Worm (Caenorhabditis elegans) whole organism, L4 larva: ENCODE data around the gene ceh-62.
A peak's percentile ranks its signal among the peaks of the same experiment; 100 is the strongest.

ENCODE experiments used
- Y105C5A.15 ChIP-seq: fragments of 200-800 bp; sonication (Bioruptor generic); IDR thresholded peaks from 2 replicates; pipeline ENCODE4 v1.3.6; 2022; ENCODE audit warnings: missing genetic modification characterization, missing compliant biosample characterization
- Y48G9A.11 ChIP-seq: fragments of 200-800 bp; sonication (Bioruptor generic); IDR thresholded peaks from 2 replicates; pipeline ENCODE4 v1.3.6; 2022; ENCODE audit warnings: missing genetic modification reagents, missing genetic modification characterization, missing compliant biosample characterization
- Y75B8A.6 ChIP-seq: fragments of 200-800 bp; sonication (Bioruptor generic); IDR thresholded peaks from 2 replicates; pipeline ENCODE4 v1.3.6; 2022; ENCODE audit warnings: missing genetic modification reagents, missing genetic modification characterization, missing compliant biosample characterization
- aly-2 ChIP-seq: sonication (generic microtip); optimal IDR thresholded peaks from 2 replicates; lab custom pipeline; 2018; ENCODE audit warnings: missing biosample characterization, missing genetic modification characterization
- daf-16 ChIP-seq, 3 experiments: sonication (generic microtip); optimal IDR thresholded peaks; 2 replicates each; lab custom pipeline; 2016 to 2017; ENCODE audit warnings: missing genetic modification characterization in 3 of 3, missing genetic modification reagents in 3 of 3, mild to moderate bottlenecking in 2 of 3, missing compliant biosample characterization in 2 of 3, missing biosample characterization in 1 of 3, moderate library complexity in 1 of 3
- daf-19 ChIP-seq: fragments of 200-800 bp; sonication (Bioruptor generic); conservative IDR thresholded peaks from 2 replicates; pipeline ENCODE4 v1.3.6; 2022; ENCODE audit warnings: missing genetic modification characterization, missing compliant biosample characterization
- dpl-1 ChIP-seq: fragments of 150-350 bp; optimal IDR thresholded peaks from 2 replicates; lab custom pipeline; 2014; ENCODE audit warnings: missing biosample characterization, missing genetic modification reagents, missing genetic modification characterization
- duxl-1 ChIP-seq: sonication (generic microtip); optimal IDR thresholded peaks from 2 replicates; lab custom pipeline; 2016; ENCODE audit warnings: mild to moderate bottlenecking, missing genetic modification characterization, moderate library complexity, missing compliant biosample characterization; ENCODE audit not compliant: poor library complexity
- dve-1 ChIP-seq: sonication (generic microtip); optimal IDR thresholded peaks from 2 replicates; lab custom pipeline; 2017; ENCODE audit warnings: antibody characterized with exemption, mild to moderate bottlenecking, missing genetic modification characterization, missing compliant biosample characterization; ENCODE audit not compliant: insufficient read depth
- lin-1 ChIP-seq: fragments of 200-800 bp; sonication (Bioruptor generic); IDR thresholded peaks from 2 replicates; pipeline ENCODE4 v1.3.6; 2022; ENCODE audit warnings: missing genetic modification reagents, missing genetic modification characterization, missing compliant biosample characterization
- lin-29 ChIP-seq: fragments of 200-800 bp; sonication (Bioruptor generic); IDR thresholded peaks from 2 replicates; pipeline ENCODE4 v1.3.6; 2022; ENCODE audit warnings: missing genetic modification reagents, missing genetic modification characterization, missing compliant biosample characterization
- lsy-2 ChIP-seq, 2 experiments: fragments of 150-350 bp in 1 of 2; sonication (generic microtip) in 1 of 2; optimal IDR thresholded peaks; 2 replicates each; lab custom pipeline; 2014 to 2017; ENCODE audit warnings: missing biosample characterization in 2 of 2, missing genetic modification characterization in 2 of 2
- nhr-11 ChIP-seq: fragments of 150-350 bp; optimal IDR thresholded peaks from 2 replicates; lab custom pipeline; 2014; ENCODE audit warnings: missing biosample characterization, missing genetic modification characterization
- nhr-25 ChIP-seq: sonication (generic microtip); optimal IDR thresholded peaks from 2 replicates; lab custom pipeline; 2017; ENCODE audit warnings: missing genetic modification characterization, mild to moderate bottlenecking, missing compliant biosample characterization, antibody characterized with exemption, moderate library complexity, borderline replicate concordance; ENCODE audit not compliant: insufficient read depth
- nhr-48 ChIP-seq: sonication (generic microtip); optimal IDR thresholded peaks from 2 replicates; lab custom pipeline; 2016; ENCODE audit warnings: mild to moderate bottlenecking, missing genetic modification characterization, missing compliant biosample characterization
- nhr-77 ChIP-seq: fragments of 150-350 bp; optimal IDR thresholded peaks from 2 replicates; lab custom pipeline; 2014; ENCODE audit warnings: missing biosample characterization, missing genetic modification characterization
- pha-4 ChIP-seq, 2 experiments: fragments of 150-350 bp in 1 of 2; fragments of 200-800 bp in 1 of 2; sonication (Bioruptor generic) in 1 of 2; IDR thresholded peaks in 1 of 2; optimal IDR thresholded peaks in 1 of 2; 2 replicates each; pipeline versions ENCODE4 v1.3.6 to Lab custom; 2014 to 2022; ENCODE audit warnings: missing genetic modification characterization in 2 of 2, missing genetic modification reagents in 2 of 2, missing biosample characterization in 1 of 2, missing compliant biosample characterization in 1 of 2
- rbr-2 ChIP-seq: sonication (generic microtip); optimal IDR thresholded peaks from 2 replicates; lab custom pipeline; 2016; ENCODE audit warnings: missing genotype, missing genetic modification characterization, missing compliant biosample characterization
- skn-1 ChIP-seq: fragments of 150-350 bp; optimal IDR thresholded peaks from 2 replicates; lab custom pipeline; 2014; ENCODE audit warnings: missing biosample characterization, missing genetic modification characterization
- unc-39 ChIP-seq: sonication (generic microtip); optimal IDR thresholded peaks from 2 replicates; lab custom pipeline; 2017; ENCODE audit warnings: missing biosample characterization, missing genetic modification characterization
- zfp-3 ChIP-seq: fragments of 200-800 bp; sonication (Bioruptor generic); conservative IDR thresholded peaks from 2 replicates; pipeline ENCODE4 v1.3.6; 2022; ENCODE audit warnings: missing genetic modification reagents, missing genetic modification characterization, missing compliant biosample characterization
- zip-2 ChIP-seq: fragments of 150-350 bp; optimal IDR thresholded peaks from 2 replicates; lab custom pipeline; 2014; ENCODE audit warnings: missing biosample characterization, missing genetic modification characterization

ceh-62 gene

ce11 chrII:10851110-10851509 is 45.6 kb downstream of the ceh-62 start (continued):
- TF ChIP-seq Y105C5A.15 (GFP tag; lab: Robert Waterston, UW) (0 out of 2 replicates have a peak, but pooled peaks have one; percentile 17), nhr-11 (tag; lab: Kevin White, UChicago) (no peak), rbr-2 (tag; lab: Kevin White, UChicago) (peak; percentile 55), lin-1 (GFP tag; lab: Robert Waterston, UW) (peak; percentile 61), duxl-1 (tag; lab: Kevin White, UChicago) (no peak), unc-39 (tag; lab: Kevin White, UChicago) (no peak), zfp-3 (peak; percentile 62; the same call in 1 of the 2 replicates), aly-2 (tag; lab: Kevin White, UChicago) (no peak), lin-29 (no peak), nhr-48 (tag; lab: Kevin White, UChicago) (peak; percentile 90), nhr-25 (tag; lab: Kevin White, UChicago) (peak; percentile 73), zip-2 (tag; lab: Kevin White, UChicago) (no peak)

ce11 chrII:10852880-10853279 is 47.3 kb downstream of the ceh-62 start:
- TF ChIP-seq nhr-77 (no peak), daf-19 (GFP tag; lab: Robert Waterston, UW) (no peak), lsy-2 (tag; optimal IDR thresholded peaks at IDR 0.05; lab: Kevin White, UChicago) (peak in 1 of 2 experiments; percentile 5)

- TF ChIP-seq daf-16 (GFP tag; optimal IDR thresholded peaks at IDR 0.05; lab: Kevin White, UChicago) (no peak), daf-16 (tag; optimal IDR thresholded peaks at IDR 0.05; lab: Kevin White, UChicago) (peak; percentile 1), aly-2 (tag; lab: Kevin White, UChicago) (no peak), Y75B8A.6 (GFP tag; lab: Robert Waterston, UW) (no peak), dpl-1 (GFP tag; lab: Kevin White, UChicago) (no peak), Y48G9A.11 (GFP tag; lab: Robert Waterston, UW) (no peak), dve-1 (tag; lab: Kevin White, UChicago) (peak; percentile 10), skn-1 (tag; lab: Kevin White, UChicago) (no peak), pha-4 (GFP tag; IDR thresholded peaks at IDR 0.05; lab: Robert Waterston, UW) (no peak), pha-4 (tag; optimal IDR thresholded peaks at IDR 0.05; lab: Kevin White, UChicago) (no peak)
Measured at ce11 chrII:10857077-10857476, 51.5 kb downstream of the ceh-62 start, which contains the start of gene M106.7. Gene M106.7, minus strand, starts transcription at chrII:10857177.
